Fruit fly (Drosophila melanogaster): ENCODE measurements around the gene Orc2.

DNA sequence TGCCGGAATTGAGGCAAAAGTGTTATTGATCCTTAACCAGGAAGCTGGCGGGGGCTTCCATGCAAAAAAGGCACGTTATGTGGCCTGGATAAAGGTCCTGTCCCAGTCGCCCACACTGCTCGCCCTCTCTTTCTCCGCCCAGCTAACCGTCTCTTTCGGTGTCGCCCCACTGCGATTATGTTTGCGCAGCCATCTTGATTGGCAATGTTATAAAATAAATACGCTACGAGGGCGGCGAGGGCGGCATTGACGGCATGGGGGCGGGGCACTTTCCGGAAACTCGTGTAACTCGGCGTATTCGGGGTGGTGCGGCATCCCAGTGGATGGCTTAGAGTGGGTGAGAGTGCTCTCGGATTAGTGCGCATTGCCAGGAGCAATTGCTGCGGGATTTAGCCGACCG lies 41.1 kb upstream of the Orc2 start:
- no peak for TF ChIP-seq CG8478 (optimal IDR thresholded peaks at IDR 0.05)
- no peak for TF ChIP-seq CTCF (optimal IDR thresholded peaks at IDR 0.05)
